Fruit fly (Drosophila melanogaster) whole organism, wandering third instar larva: Measurements from ENCODE around the gene Dop2R.

Experiments
- CG32264 ChIP-seq: fragments of 200-800 bp; sonication (Bioruptor generic); optimal IDR thresholded peaks from 2 replicates; lab custom pipeline; 2016; ENCODE audit warnings: missing biosample characterization, missing genetic modification characterization
- dsf ChIP-seq: sonication (Bioruptor generic); optimal IDR thresholded peaks from 2 replicates; lab custom pipeline; 2016; ENCODE audit warnings: missing biosample characterization, missing genetic modification characterization, borderline replicate concordance
- jim ChIP-seq: fragments of 175-275, 200-325 bp; sonication (Bioruptor generic); optimal IDR thresholded peaks from 2 replicates; lab custom pipeline; 2016; ENCODE audit warnings: missing biosample characterization, mild to moderate bottlenecking, missing genetic modification characterization
- psq ChIP-seq: fragments of 200-800 bp; sonication (Bioruptor generic); optimal IDR thresholded peaks from 3 replicates; lab custom pipeline; 2017; ENCODE audit warnings: missing biosample characterization, mild to moderate bottlenecking, missing genetic modification characterization, moderate library complexity
- tai ChIP-seq: sonication (Bioruptor generic); optimal IDR thresholded peaks from 2 replicates; lab custom pipeline; 2016; ENCODE audit warnings: missing biosample characterization, missing genetic modification characterization

dm6 chrX:19959353-19959969 lies 103.0 kb downstream of the Dop2R start, which contains the start of gene CG12655:
- TF ChIP-seq dsf (GFP tag; lab: Kevin White, UChicago): no peak
- no peak for TF ChIP-seq tai
- TF ChIP-seq CG32264 (GFP tag; lab: Kevin White, UChicago): no peak
- no peak for TF ChIP-seq jim (GFP tag; lab: Kevin White, UChicago)
- no peak for TF ChIP-seq psq (GFP tag; lab: Kevin White, UChicago)
